Fruit fly (Drosophila melanogaster) whole organism, embryonic: ENCODE results near the gene Trl.
A peak's percentile ranks its signal among the peaks of the same experiment; 100 is the strongest.

ENCODE experiments used
- Bgb ChIP-seq: fragments of 200-800 bp; sonication (Bioruptor generic); IDR thresholded peaks from 2 replicates; pipeline ENCODE4 v1.3.6; 2022; ENCODE audit warnings: missing biosample characterization, missing genetic modification characterization; ENCODE audit not compliant: partially characterized antibody
- CG11247 ChIP-seq: fragments of 200-800 bp; sonication (Bioruptor generic); IDR thresholded peaks from 2 replicates; pipeline ENCODE4 v1.3.6; 2022; ENCODE audit warnings: missing biosample characterization, missing genetic modification characterization
- CG11398 ChIP-seq: fragments of 200-800 bp; sonication (Bioruptor generic); optimal IDR thresholded peaks from 2 replicates; lab custom pipeline; 2016; ENCODE audit warnings: missing biosample characterization, missing genetic modification characterization
- CG11504 ChIP-seq: fragments of 200-800 bp; sonication (Bioruptor generic); optimal IDR thresholded peaks from 3 replicates; lab custom pipeline; 2019; ENCODE audit warnings: missing biosample characterization, mild to moderate bottlenecking, missing genetic modification characterization, moderate library complexity
- CG11696 ChIP-seq: fragments of 200-800 bp; sonication (Bioruptor generic); IDR thresholded peaks from 2 replicates; pipeline ENCODE4 v1.3.6; 2022; ENCODE audit warnings: missing biosample characterization, missing genetic modification characterization
- CG12299 ChIP-seq: fragments of 200-800 bp; sonication (Bioruptor generic); optimal IDR thresholded peaks from 2 replicates; lab custom pipeline; 2018; ENCODE audit warnings: missing biosample characterization, mild to moderate bottlenecking, missing genetic modification characterization
- CG13424 ChIP-seq: fragments of 200-800 bp; sonication (Bioruptor generic); optimal IDR thresholded peaks from 2 replicates; lab custom pipeline; 2019; ENCODE audit warnings: missing biosample characterization, mild to moderate bottlenecking, missing genetic modification characterization, moderate library complexity
- CG13624 ChIP-seq: fragments of 200-800 bp; sonication (Bioruptor generic); optimal IDR thresholded peaks from 2 replicates; lab custom pipeline; 2016; ENCODE audit warnings: missing biosample characterization, missing genetic modification characterization
- CG14441 ChIP-seq: fragments of 200-800 bp; sonication (Bioruptor generic); IDR thresholded peaks from 2 replicates; pipeline ENCODE4 v1.3.6; 2022; ENCODE audit warnings: missing biosample characterization, missing genetic modification characterization
- CG15696 ChIP-seq: fragments of 200-800 bp; sonication (Bioruptor generic); optimal IDR thresholded peaks from 2 replicates; lab custom pipeline; 2019; ENCODE audit warnings: missing biosample characterization, mild to moderate bottlenecking, missing genetic modification characterization, moderate library complexity
- CG1602 ChIP-seq: fragments of 200-800 bp; sonication (Bioruptor generic); optimal IDR thresholded peaks from 3 replicates; lab custom pipeline; 2016; ENCODE audit warnings: missing biosample characterization, missing genetic modification characterization
- CG1647 ChIP-seq: fragments of 200-800 bp; sonication (Bioruptor generic); optimal IDR thresholded peaks from 3 replicates; lab custom pipeline; 2016; ENCODE audit warnings: missing biosample characterization, missing genetic modification characterization
- CG17829 ChIP-seq: fragments of 200-800 bp; optimal IDR thresholded peaks from 2 replicates; lab custom pipeline; 2019; ENCODE audit warnings: missing biosample characterization, mild to moderate bottlenecking, missing genetic modification characterization, moderate library complexity
- CG32767 ChIP-seq: fragments of 200-800 bp; sonication (Bioruptor generic); IDR thresholded peaks from 2 replicates; pipeline ENCODE4 v1.3.6; 2022; ENCODE audit warnings: missing biosample characterization, missing genetic modification characterization
- CG5245 ChIP-seq: fragments of 200-800 bp; sonication (Bioruptor generic); optimal IDR thresholded peaks from 3 replicates; lab custom pipeline; 2016; ENCODE audit warnings: missing biosample characterization, missing genetic modification characterization
- CG6813 ChIP-seq: fragments of 200-800 bp; sonication (Bioruptor generic); optimal IDR thresholded peaks from 2 replicates; lab custom pipeline; 2017; ENCODE audit warnings: missing biosample characterization, missing genetic modification characterization, mild to moderate bottlenecking, moderate library complexity, missing genetic modification reagents
- CG7271 ChIP-seq: fragments of 200-800 bp; sonication (Bioruptor generic); optimal IDR thresholded peaks from 2 replicates; lab custom pipeline; 2018; ENCODE audit warnings: missing biosample characterization, mild to moderate bottlenecking, missing genetic modification characterization, moderate library complexity
- CG7372 ChIP-seq: fragments of 200-800 bp; sonication (Bioruptor generic); IDR thresholded peaks from 2 replicates; pipeline ENCODE4 v1.3.6; 2022; ENCODE audit warnings: missing biosample characterization, missing genetic modification characterization
- CG7556 ChIP-seq: fragments of 200-800 bp; sonication (Bioruptor generic); optimal IDR thresholded peaks from 2 replicates; lab custom pipeline; 2017; ENCODE audit warnings: missing biosample characterization, mild to moderate bottlenecking, missing genetic modification characterization
- CG7786 ChIP-seq: fragments of 200-800 bp; sonication (Bioruptor generic); optimal IDR thresholded peaks from 2 replicates; lab custom pipeline; 2016; ENCODE audit warnings: missing biosample characterization, missing genetic modification characterization
- CG8281 ChIP-seq: fragments of 200-800 bp; sonication (Bioruptor generic); optimal IDR thresholded peaks from 2 replicates; lab custom pipeline; 2018; ENCODE audit warnings: missing biosample characterization, mild to moderate bottlenecking, missing genetic modification characterization, moderate library complexity
- CG9817 ChIP-seq: fragments of 200-800 bp; sonication (Bioruptor generic); optimal IDR thresholded peaks from 2 replicates; lab custom pipeline; 2018; ENCODE audit warnings: missing biosample characterization, mild to moderate bottlenecking, missing genetic modification characterization, moderate library complexity
- Dll ChIP-seq: fragments of 200-800 bp; sonication (Bioruptor generic); IDR thresholded peaks from 4 replicates; pipeline ENCODE4 v1.3.6; 2022; ENCODE audit warnings: missing biosample characterization, missing genetic modification characterization; ENCODE audit not compliant: partially characterized antibody
- Drgx ChIP-seq: fragments of 200-800 bp; sonication (Bioruptor generic); IDR thresholded peaks from 2 replicates; pipeline ENCODE4 v1.3.6; 2022; ENCODE audit warnings: missing biosample characterization, missing genetic modification characterization
- Hey ChIP-seq: fragments of 200-800 bp; sonication (Bioruptor generic); optimal IDR thresholded peaks from 3 replicates; lab custom pipeline; 2018; ENCODE audit warnings: missing biosample characterization, mild to moderate bottlenecking, missing genetic modification characterization
- HmgZ ChIP-seq: fragments of 200-800 bp; sonication (Bioruptor generic); optimal IDR thresholded peaks from 2 replicates; lab custom pipeline; 2018; ENCODE audit warnings: missing biosample characterization, mild to moderate bottlenecking, missing genetic modification characterization
- Med ChIP-seq: fragments of 200-800 bp; sonication (Bioruptor generic); peaks from one replicate; lab custom pipeline; 2016; ENCODE audit warnings: missing biosample characterization, missing genetic modification characterization, mild to moderate bottlenecking, inconsistent platforms, moderate library complexity
- Nf-YC ChIP-seq: fragments of 200-800 bp; optimal IDR thresholded peaks from 3 replicates; lab custom pipeline; 2019; ENCODE audit warnings: missing biosample characterization, mild to moderate bottlenecking, missing genetic modification characterization, moderate library complexity
- NfI ChIP-seq: fragments of 200-800 bp; sonication (Bioruptor generic); optimal IDR thresholded peaks from 3 replicates; lab custom pipeline; 2018; ENCODE audit warnings: missing biosample characterization, mild to moderate bottlenecking, missing genetic modification characterization, moderate library complexity
- Poxn ChIP-seq: fragments of 200-800 bp; sonication (Bioruptor generic); IDR thresholded peaks from 2 replicates; pipeline ENCODE4 v1.3.6; 2022; ENCODE audit warnings: missing biosample characterization, missing genetic modification characterization
- Ptx1 ChIP-seq: fragments of 200-800 bp; sonication (Bioruptor generic); IDR thresholded peaks from 2 replicates; pipeline ENCODE4 v1.3.6; 2022; ENCODE audit warnings: missing biosample characterization, missing genetic modification characterization
- Stat92E ChIP-seq, 3 experiments: fragments of >200 bp in 2 of 3; fragments of 200-800 bp in 1 of 3; sonication (Bioruptor generic) in 1 of 3; optimal IDR thresholded peaks; 2 replicates each; lab custom pipeline; 2017 to 2019; ENCODE audit warnings: missing biosample characterization in 3 of 3, missing genetic modification characterization in 3 of 3, mild to moderate bottlenecking in 1 of 3, moderate library complexity in 1 of 3
- Xrp1 ChIP-seq: fragments of 200-800 bp; sonication (Bioruptor generic); IDR thresholded peaks from 2 replicates; pipeline ENCODE4 v1.3.6; 2022; ENCODE audit warnings: missing biosample characterization, missing genetic modification characterization
- amos ChIP-seq: fragments of 200-800 bp; sonication (Bioruptor generic); IDR thresholded peaks from 2 replicates; pipeline ENCODE4 v1.3.6; 2022; ENCODE audit warnings: missing biosample characterization, missing genetic modification characterization; ENCODE audit not compliant: partially characterized antibody
- chn ChIP-seq: fragments of 200-800 bp; sonication (Bioruptor generic); optimal IDR thresholded peaks from 2 replicates; lab custom pipeline; 2016; ENCODE audit warnings: missing biosample characterization, missing genetic modification characterization
- dm ChIP-seq: fragments of 200-800 bp; sonication (Bioruptor generic); optimal IDR thresholded peaks from 3 replicates; lab custom pipeline; 2016; ENCODE audit warnings: missing biosample characterization, missing genetic modification characterization
- dysf ChIP-seq: fragments of 200-800 bp; sonication (Bioruptor generic); IDR thresholded peaks from 3 replicates; pipeline ENCODE4 v1.3.6; 2022; ENCODE audit warnings: missing biosample characterization, missing genetic modification characterization
- fd102C ChIP-seq: fragments of 200-800 bp; sonication (Bioruptor generic); optimal IDR thresholded peaks from 2 replicates; lab custom pipeline; 2018; ENCODE audit warnings: missing biosample characterization, mild to moderate bottlenecking, missing genetic modification characterization, moderate library complexity
- fd64A ChIP-seq: fragments of 200-800 bp; sonication (Bioruptor generic); optimal IDR thresholded peaks from 3 replicates; lab custom pipeline; 2018; ENCODE audit warnings: missing biosample characterization, mild to moderate bottlenecking, missing genetic modification characterization
- inv ChIP-seq: fragments of 200-800 bp; sonication (Bioruptor generic); IDR thresholded peaks from 2 replicates; pipeline ENCODE4 v1.3.6; 2022; ENCODE audit warnings: missing biosample characterization, missing genetic modification characterization; ENCODE audit not compliant: partially characterized antibody
- ken ChIP-seq: fragments of 200-800 bp; sonication (Bioruptor generic); IDR thresholded peaks from 3 replicates; pipeline ENCODE4 v1.3.6; 2022; ENCODE audit warnings: missing biosample characterization, missing genetic modification characterization
- kni ChIP-seq: fragments of 200-800 bp; sonication (Bioruptor generic); optimal IDR thresholded peaks from 3 replicates; lab custom pipeline; 2017; ENCODE audit warnings: mild to moderate bottlenecking, missing biosample characterization, missing genetic modification reagents, missing genetic modification characterization
- mam ChIP-seq: fragments of 200-800 bp; sonication (Bioruptor generic); optimal IDR thresholded peaks from 3 replicates; lab custom pipeline; 2016; ENCODE audit warnings: missing biosample characterization, missing genetic modification characterization
- nerfin-2 ChIP-seq: fragments of 200-800 bp; sonication (Bioruptor generic); IDR thresholded peaks from 2 replicates; pipeline ENCODE4 v1.3.6; 2022; ENCODE audit warnings: missing biosample characterization, missing genetic modification characterization; ENCODE audit not compliant: partially characterized antibody
- p53 ChIP-seq: fragments of 200-800 bp; sonication (Bioruptor generic); optimal IDR thresholded peaks from 2 replicates; lab custom pipeline; 2016; ENCODE audit warnings: missing biosample characterization, missing genetic modification characterization
- pita ChIP-seq: fragments of 200-800 bp; sonication (Bioruptor generic); optimal IDR thresholded peaks from 2 replicates; lab custom pipeline; 2017; ENCODE audit warnings: missing biosample characterization, mild to moderate bottlenecking, missing genetic modification characterization
- rib ChIP-seq: fragments of 200-800 bp; sonication (Bioruptor generic); IDR thresholded peaks from 2 replicates; pipeline ENCODE4 v1.3.6; 2022; ENCODE audit warnings: missing biosample characterization, missing genetic modification characterization
- slbo ChIP-seq: fragments of 200-800 bp; sonication (Bioruptor generic); IDR thresholded peaks from 2 replicates; pipeline ENCODE4 v1.3.6; 2022; ENCODE audit warnings: missing biosample characterization, missing genetic modification characterization
- slp2 ChIP-seq: fragments of 200-800 bp; sonication (Bioruptor generic); optimal IDR thresholded peaks from 2 replicates; lab custom pipeline; 2016; ENCODE audit warnings: missing biosample characterization, missing genetic modification characterization
- vfl ChIP-seq: fragments of 200-800 bp; sonication (Bioruptor generic); optimal IDR thresholded peaks from 2 replicates; lab custom pipeline; 2016; ENCODE audit warnings: missing biosample characterization, missing genetic modification characterization
- vnd ChIP-seq: fragments of 200-800 bp; sonication (Bioruptor generic); IDR thresholded peaks from 3 replicates; pipeline ENCODE4 v1.3.6; 2022; ENCODE audit warnings: missing biosample characterization, missing genetic modification characterization; ENCODE audit not compliant: partially characterized antibody

Gene Trl

dm6 chr3L:14789676-14790075, 28.8 kb upstream of the Trl start, which contains the start of gene Helz (continued):
- TF ChIP-seq kni (GFP tag; lab: Kevin White, UChicago): no peak
- no peak for TF ChIP-seq CG11504 (tag; lab: Kevin White, UChicago)
- TF ChIP-seq slp2: no peak
- peak; percentile 57 for TF ChIP-seq CG11247
- TF ChIP-seq CG7372 (GFP tag; lab: Robert Waterston, UW): no peak
- no peak for TF ChIP-seq CG13624 (GFP tag; lab: Kevin White, UChicago)
- TF ChIP-seq fd64A (GFP tag; lab: Kevin White, UChicago): no peak
- peak; percentile 31; the same call in 1 of the 3 replicates for TF ChIP-seq dysf
- no peak; the same call in 2 of the 3 replicates for TF ChIP-seq vnd (GFP tag; lab: Robert Waterston, UW)
- TF ChIP-seq HmgZ: peak; percentile 39
- TF ChIP-seq CG1602 (GFP tag; lab: Kevin White, UChicago): no peak
- TF ChIP-seq Drgx: no peak
- no peak for TF ChIP-seq CG13424 (tag; lab: Kevin White, UChicago)
- no peak for TF ChIP-seq Nf-YC (tag; lab: Kevin White, UChicago)
- 0 out of 3 replicates have a peak, but pooled peaks have one; percentile 16 for TF ChIP-seq ken (GFP tag; lab: Robert Waterston, UW)
- peak; percentile 31; the same call in 1 of the 2 replicates for TF ChIP-seq nerfin-2 (GFP tag; lab: Robert Waterston, UW)
- TF ChIP-seq CG15696 (tag; lab: Kevin White, UChicago): no peak
- TF ChIP-seq Med (GFP tag; lab: Kevin White, UChicago): peak; percentile 85
- 0 out of 2 replicates have a peak, but pooled peaks have one; percentile 19 for TF ChIP-seq Xrp1 (GFP tag; lab: Robert Waterston, UW)
- no peak for TF ChIP-seq CG1647 (GFP tag; lab: Kevin White, UChicago)
- TF ChIP-seq slbo: peak; percentile 75
- no peak for TF ChIP-seq CG7556 (GFP tag; lab: Kevin White, UChicago)
- TF ChIP-seq CG7271 (tag; lab: Kevin White, UChicago): no peak
- TF ChIP-seq CG7786 (GFP tag; lab: Kevin White, UChicago): no peak
- no peak for TF ChIP-seq pita (GFP tag; lab: Kevin White, UChicago)
- TF ChIP-seq Hey (tag; lab: Kevin White, UChicago): no peak
- peak; percentile 41 for TF ChIP-seq NfI (GFP tag; lab: Kevin White, UChicago)
- TF ChIP-seq dm (GFP tag; lab: Kevin White, UChicago): no peak
- peak; percentile 54 for TF ChIP-seq vfl (GFP tag; lab: Kevin White, UChicago)
- no peak for TF ChIP-seq chn (GFP tag; lab: Kevin White, UChicago)
- TF ChIP-seq inv: no peak
- no peak for TF ChIP-seq Ptx1
- no peak for TF ChIP-seq Poxn (GFP tag; lab: Robert Waterston, UW)
- TF ChIP-seq Bgb (GFP tag; lab: Robert Waterston, UW): peak; percentile 35
- TF ChIP-seq CG6813: no peak
- no peak for TF ChIP-seq CG14441 (GFP tag; lab: Robert Waterston, UW)
- TF ChIP-seq CG11398 (GFP tag; lab: Kevin White, UChicago): no peak
- TF ChIP-seq Dll (GFP tag; lab: Robert Waterston, UW): no peak
- no peak for TF ChIP-seq CG5245 (GFP tag; lab: Kevin White, UChicago)
- peak; percentile 92 for TF ChIP-seq rib (GFP tag; lab: Robert Waterston, UW)
- TF ChIP-seq fd102C (GFP tag; lab: Kevin White, UChicago): no peak
- TF ChIP-seq CG17829: no peak
- TF ChIP-seq CG8281 (tag; lab: Kevin White, UChicago): no peak
- TF ChIP-seq amos (GFP tag; lab: Robert Waterston, UW): peak; percentile 66
- no peak for TF ChIP-seq p53 (GFP tag; lab: Kevin White, UChicago)
- TF ChIP-seq mam (GFP tag; lab: Kevin White, UChicago): peak; percentile 29
- peak; percentile 13; the same call in 1 of the 2 replicates for TF ChIP-seq CG32767 (GFP tag; lab: Robert Waterston, UW)
- peak; percentile 20 for TF ChIP-seq CG9817 (tag; lab: Kevin White, UChicago)
- TF ChIP-seq CG11696: no peak
- TF ChIP-seq CG12299 (tag; lab: Kevin White, UChicago): no peak
- no peak for TF ChIP-seq Stat92E (GFP tag; optimal IDR thresholded peaks at IDR 0.05; lab: Kevin White, UChicago)
